Fruit fly (Drosophila melanogaster) whole organism, prepupa: Measurements from ENCODE around the gene Trc8.
A peak's percentile ranks its signal among the peaks of the same experiment; 100 is the strongest.

Source experiments
- Blimp-1 ChIP-seq: fragments of 200-800 bp; sonication (Bioruptor generic); optimal IDR thresholded peaks from 3 replicates; lab custom pipeline; 2017; ENCODE audit warnings: missing biosample characterization, missing genetic modification characterization, mild to moderate bottlenecking, moderate library complexity, missing genetic modification reagents
- CG10631 ChIP-seq: fragments of 200-800 bp; sonication (Bioruptor generic); optimal IDR thresholded peaks from 2 replicates; lab custom pipeline; 2016; ENCODE audit warnings: missing biosample characterization, missing genetic modification characterization
- CG10669 ChIP-seq: fragments of 200-800 bp; sonication (Bioruptor generic); optimal IDR thresholded peaks from 3 replicates; lab custom pipeline; 2018; ENCODE audit warnings: missing biosample characterization, mild to moderate bottlenecking, missing genetic modification characterization, moderate library complexity
- CG11294 ChIP-seq: fragments of 200-800 bp; sonication (Bioruptor generic); IDR thresholded peaks from 2 replicates; pipeline ENCODE4 v1.3.6; 2022; ENCODE audit warnings: missing biosample characterization, missing genetic modification characterization
- CG15336 ChIP-seq: fragments of 200-800 bp; sonication (Bioruptor generic); IDR thresholded peaks from 2 replicates; pipeline ENCODE4 v1.3.6; 2022; ENCODE audit warnings: missing biosample characterization, missing genetic modification characterization
- CG1621 ChIP-seq: fragments of 200-800 bp; sonication (Bioruptor generic); optimal IDR thresholded peaks from 3 replicates; lab custom pipeline; 2018; ENCODE audit warnings: missing biosample characterization, mild to moderate bottlenecking, missing genetic modification characterization
- CG16779 ChIP-seq: fragments of 200-800 bp; sonication (Bioruptor generic); optimal IDR thresholded peaks from 3 replicates; lab custom pipeline; 2017; ENCODE audit warnings: missing biosample characterization, mild to moderate bottlenecking, missing genetic modification characterization
- CG3032 ChIP-seq: fragments of 200-800 bp; optimal IDR thresholded peaks from 2 replicates; lab custom pipeline; 2019; ENCODE audit warnings: missing biosample characterization, mild to moderate bottlenecking, missing genetic modification characterization, moderate library complexity
- CG31627 ChIP-seq: fragments of 200-800 bp; sonication (Bioruptor generic); optimal IDR thresholded peaks from 3 replicates; lab custom pipeline; 2016; ENCODE audit warnings: missing biosample characterization, missing genetic modification characterization
- CG32006 ChIP-seq: fragments of 200-800 bp; sonication (Bioruptor generic); optimal IDR thresholded peaks from 3 replicates; lab custom pipeline; 2017; ENCODE audit warnings: missing biosample characterization, mild to moderate bottlenecking, missing genetic modification characterization
- CG3919 ChIP-seq: fragments of 200-800 bp; sonication (Bioruptor generic); optimal IDR thresholded peaks from 3 replicates; lab custom pipeline; 2016; ENCODE audit warnings: missing biosample characterization, missing genetic modification characterization
- CG4318 ChIP-seq: fragments of 200-800 bp; sonication (Bioruptor generic); optimal IDR thresholded peaks from 3 replicates; lab custom pipeline; 2017; ENCODE audit warnings: missing biosample characterization, mild to moderate bottlenecking, missing genetic modification characterization
- CG6163 ChIP-seq: fragments of 200-800 bp; sonication (Bioruptor generic); IDR thresholded peaks from 3 replicates; pipeline ENCODE4 v1.3.6; 2022; ENCODE audit warnings: missing biosample characterization, missing genetic modification characterization
- CG6808 ChIP-seq: fragments of 200-800 bp; sonication (Bioruptor generic); optimal IDR thresholded peaks from 3 replicates; lab custom pipeline; 2017; ENCODE audit warnings: missing biosample characterization, missing genetic modification characterization, mild to moderate bottlenecking, moderate library complexity, missing genetic modification reagents
- CG7368 ChIP-seq: fragments of 200-800 bp; sonication (Bioruptor generic); optimal IDR thresholded peaks from 3 replicates; lab custom pipeline; 2016; ENCODE audit warnings: missing biosample characterization, missing genetic modification characterization
- CG8119 ChIP-seq: fragments of 200-800 bp; sonication (Bioruptor generic); IDR thresholded peaks from 3 replicates; pipeline ENCODE4 v1.3.6; 2022; ENCODE audit warnings: missing biosample characterization, missing genetic modification characterization
- CG8319 ChIP-seq: fragments of 200-800 bp; sonication (Bioruptor generic); optimal IDR thresholded peaks from 3 replicates; lab custom pipeline; 2016; ENCODE audit warnings: missing biosample characterization, missing genetic modification characterization
- CG8632 ChIP-seq: fragments of 200-800 bp; sonication (Bioruptor generic); optimal IDR thresholded peaks from 3 replicates; lab custom pipeline; 2016; ENCODE audit warnings: missing biosample characterization, missing genetic modification characterization
- CG9139 ChIP-seq: fragments of 200-800 bp; sonication (Bioruptor generic); optimal IDR thresholded peaks from 3 replicates; lab custom pipeline; 2017; ENCODE audit warnings: missing biosample characterization, mild to moderate bottlenecking, missing genetic modification characterization
- Eip75B ChIP-seq: fragments of 200-800 bp; sonication (Bioruptor generic); optimal IDR thresholded peaks from 3 replicates; lab custom pipeline; 2016; ENCODE audit warnings: missing biosample characterization, missing genetic modification characterization
- Eip78C ChIP-seq: fragments of 200-800 bp; sonication (Bioruptor generic); peaks from one replicate; lab custom pipeline; 2016; ENCODE audit warnings: missing biosample characterization, missing genetic modification characterization
- Eip93F ChIP-seq: fragments of 200-800 bp; sonication (Bioruptor generic); optimal IDR thresholded peaks from 2 replicates; lab custom pipeline; 2016; ENCODE audit warnings: missing biosample characterization, mild to moderate bottlenecking, missing genetic modification characterization
- Ets21C ChIP-seq: fragments of 200-800 bp; sonication (Bioruptor generic); optimal IDR thresholded peaks from 3 replicates; lab custom pipeline; 2016; ENCODE audit warnings: missing biosample characterization, missing genetic modification characterization
- Gug ChIP-seq: fragments of 200-800 bp; sonication (Bioruptor generic); IDR thresholded peaks from 2 replicates; pipeline ENCODE4 v1.3.6; 2022; ENCODE audit warnings: missing biosample characterization, missing genetic modification characterization
- Hr38 ChIP-seq: sonication (Bioruptor generic); optimal IDR thresholded peaks from 2 replicates; lab custom pipeline; 2016; ENCODE audit warnings: missing biosample characterization, missing genetic modification characterization
- Hr39 ChIP-seq: fragments of 200-800 bp; sonication (Bioruptor generic); optimal IDR thresholded peaks from 2 replicates; lab custom pipeline; 2016; ENCODE audit warnings: missing biosample characterization, missing genetic modification characterization
- Hr4 ChIP-seq: fragments of 200-800 bp; sonication (Bioruptor generic); optimal IDR thresholded peaks from 3 replicates; lab custom pipeline; 2016; ENCODE audit warnings: missing biosample characterization, missing genetic modification characterization
- Met ChIP-seq: fragments of 200-800 bp; sonication (Bioruptor generic); optimal IDR thresholded peaks from 3 replicates; lab custom pipeline; 2016; ENCODE audit warnings: missing biosample characterization, missing genetic modification characterization
- OdsH ChIP-seq: fragments of 200-800 bp; sonication (Bioruptor generic); optimal IDR thresholded peaks from 3 replicates; lab custom pipeline; 2016; ENCODE audit warnings: missing biosample characterization, missing genetic modification characterization
- Sox102F ChIP-seq: fragments of 200-800 bp; sonication (Bioruptor generic); optimal IDR thresholded peaks from 2 replicates; lab custom pipeline; 2016; ENCODE audit warnings: missing biosample characterization, mild to moderate bottlenecking, missing genetic modification characterization
- Sox14 ChIP-seq: fragments of 200-800 bp; sonication (Bioruptor generic); optimal IDR thresholded peaks from 3 replicates; lab custom pipeline; 2016; ENCODE audit warnings: missing biosample characterization, missing genetic modification characterization
- achi ChIP-seq: fragments of 200-800 bp; sonication (Bioruptor generic); optimal IDR thresholded peaks from 3 replicates; lab custom pipeline; 2016; ENCODE audit warnings: missing biosample characterization, missing genetic modification characterization
- cyc ChIP-seq: fragments of 200-800 bp; sonication (Bioruptor generic); optimal IDR thresholded peaks from 3 replicates; lab custom pipeline; 2016; ENCODE audit warnings: missing biosample characterization, missing genetic modification characterization
- dac ChIP-seq: fragments of 200-800 bp; sonication (Bioruptor generic); optimal IDR thresholded peaks from 2 replicates; lab custom pipeline; 2017; ENCODE audit warnings: missing biosample characterization, mild to moderate bottlenecking, missing genetic modification characterization
- dsx ChIP-seq: fragments of 200-800 bp; optimal IDR thresholded peaks from 3 replicates; lab custom pipeline; 2019; ENCODE audit warnings: missing biosample characterization, mild to moderate bottlenecking, missing genetic modification characterization, moderate library complexity; ENCODE audit not compliant: poor library complexity, severe bottlenecking
- eg ChIP-seq: fragments of 200-800 bp; sonication (Bioruptor generic); IDR thresholded peaks from 3 replicates; pipeline ENCODE4 v1.3.6; 2022; ENCODE audit warnings: missing biosample characterization, missing genetic modification characterization
- fd85E ChIP-seq: fragments of 200-800 bp; sonication (Bioruptor generic); optimal IDR thresholded peaks from 3 replicates; lab custom pipeline; 2016; ENCODE audit warnings: missing biosample characterization, missing genetic modification characterization
- net ChIP-seq: fragments of 200-800 bp; sonication (Bioruptor generic); optimal IDR thresholded peaks from 3 replicates; lab custom pipeline; 2016; ENCODE audit warnings: missing biosample characterization, missing genetic modification characterization
- pdm3 ChIP-seq: fragments of 200-800 bp; sonication (Bioruptor generic); optimal IDR thresholded peaks from 3 replicates; lab custom pipeline; 2016; ENCODE audit warnings: missing biosample characterization, missing genetic modification characterization
- salr ChIP-seq, 2 experiments: fragments of 200-800 bp; sonication (Bioruptor generic); optimal IDR thresholded peaks; 3 replicates each; lab custom pipeline; 2016 to 2018; ENCODE audit warnings: missing biosample characterization in 2 of 2, missing genetic modification characterization in 2 of 2, mild to moderate bottlenecking in 1 of 2
- ss ChIP-seq, 2 experiments: fragments of 200-800 bp; sonication (Bioruptor generic); optimal IDR thresholded peaks; 2 replicates in 1 of 2; 3 replicates in 1 of 2; lab custom pipeline; 2017 to 2018; ENCODE audit warnings: mild to moderate bottlenecking in 2 of 2, missing biosample characterization in 2 of 2, missing genetic modification characterization in 2 of 2, moderate library complexity in 1 of 2

The Trc8 gene

DNA sequence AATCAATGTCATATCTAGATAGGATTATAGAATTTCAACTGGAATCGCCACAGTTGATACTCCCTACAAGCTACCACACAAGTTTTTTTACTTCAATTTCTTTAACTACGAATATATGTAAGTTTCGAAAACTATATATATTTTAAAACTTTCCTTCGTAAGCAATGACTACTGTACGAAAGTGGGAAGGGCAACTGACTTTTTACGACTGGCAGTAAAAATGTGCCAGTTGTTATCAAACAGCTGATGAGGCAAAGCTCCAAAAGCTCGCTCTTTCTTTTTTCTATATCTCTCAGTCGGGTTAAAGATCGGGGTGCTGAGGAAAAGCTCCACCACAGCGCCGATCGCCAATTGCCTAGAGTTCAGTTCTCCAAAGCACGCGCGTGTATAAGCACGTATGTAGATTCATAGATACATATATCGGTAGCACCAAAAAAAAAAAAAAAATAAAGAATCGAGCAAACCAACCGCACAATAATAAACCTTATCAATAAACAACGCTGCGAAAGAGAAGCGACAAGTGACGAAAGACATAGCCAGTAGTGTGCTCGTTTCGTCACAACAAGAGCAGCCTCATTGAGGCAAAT lies 24.6 kb downstream of the Trc8 start (continued):
- no peak for TF ChIP-seq salr (GFP tag; optimal IDR thresholded peaks at IDR 0.05; lab: Kevin White, UChicago)
- peak; percentile 51 for TF ChIP-seq CG9139 (GFP tag; lab: Kevin White, UChicago)
- TF ChIP-seq eg = peak; percentile 54
- TF ChIP-seq net = no peak
- TF ChIP-seq achi (GFP tag; lab: Kevin White, UChicago) = peak; percentile 47
- TF ChIP-seq CG11294 = peak; percentile 50; the same call in 1 of the 2 replicates
- TF ChIP-seq CG6808 = no peak
- TF ChIP-seq CG16779 (tag; lab: Kevin White, UChicago) = peak; percentile 18
- TF ChIP-seq CG6163 = peak; percentile 78
- TF ChIP-seq CG8632 (GFP tag; lab: Kevin White, UChicago) = peak; percentile 70
- peak; percentile 31 for TF ChIP-seq CG4318
- TF ChIP-seq Eip75B (GFP tag; lab: Kevin White, UChicago) = peak; percentile 32
- peak; percentile 44 for TF ChIP-seq Hr4
- peak; percentile 58 for TF ChIP-seq cyc (GFP tag; lab: Kevin White, UChicago)
- TF ChIP-seq CG7368 (GFP tag; lab: Kevin White, UChicago) = peak; percentile 8
- peak; percentile 79 for TF ChIP-seq Eip78C
- TF ChIP-seq CG10669 (GFP tag; lab: Kevin White, UChicago) = peak; percentile 42
- TF ChIP-seq Sox102F (GFP tag; lab: Kevin White, UChicago) = peak; percentile 66

- peak; percentile 12 for TF ChIP-seq pdm3 (GFP tag; lab: Kevin White, UChicago)
- TF ChIP-seq CG3032 (tag; lab: Kevin White, UChicago) = no peak
- TF ChIP-seq achi (GFP tag; lab: Kevin White, UChicago) = no peak
- TF ChIP-seq Hr38 = no peak
- TF ChIP-seq CG32006 (GFP tag; lab: Kevin White, UChicago) = peak; percentile 16
- no peak for TF ChIP-seq CG31627 (GFP tag; lab: Kevin White, UChicago)
- no peak for TF ChIP-seq CG9139 (GFP tag; lab: Kevin White, UChicago)
- no peak for TF ChIP-seq fd85E (GFP tag; lab: Kevin White, UChicago)
- peak; percentile 11 for TF ChIP-seq Hr39 (GFP tag; lab: Kevin White, UChicago)
- no peak for TF ChIP-seq Ets21C
- TF ChIP-seq ss (GFP tag; optimal IDR thresholded peaks at IDR 0.05; lab: Kevin White, UChicago) = no peak
- TF ChIP-seq cyc (GFP tag; lab: Kevin White, UChicago) = no peak
- TF ChIP-seq CG10631 (GFP tag; lab: Kevin White, UChicago) = no peak
- no peak for TF ChIP-seq Met (GFP tag; lab: Kevin White, UChicago)
- TF ChIP-seq CG15336 = no peak
- TF ChIP-seq CG1621 (tag; lab: Kevin White, UChicago) = no peak
- no peak for TF ChIP-seq Gug (GFP tag; lab: Robert Waterston, UW)
- no peak for TF ChIP-seq CG3919 (GFP tag; lab: Kevin White, UChicago)
- no peak for TF ChIP-seq dac (GFP tag; lab: Kevin White, UChicago)
- TF ChIP-seq Eip78C = peak; percentile 63
- TF ChIP-seq CG8632 (GFP tag; lab: Kevin White, UChicago) = no peak
- TF ChIP-seq Eip93F (GFP tag; lab: Kevin White, UChicago) = no peak
- no peak for TF ChIP-seq CG11294
- TF ChIP-seq Blimp-1 = no peak
- TF ChIP-seq CG8119 (GFP tag; lab: Robert Waterston, UW) = no peak
- no peak for TF ChIP-seq dsx (GFP tag; lab: Kevin White, UChicago)
- peak; percentile 6 for TF ChIP-seq OdsH
- peak; percentile 11 for TF ChIP-seq Sox14 (GFP tag; lab: Kevin White, UChicago)
- no peak for TF ChIP-seq CG8319 (GFP tag; lab: Kevin White, UChicago)
- TF ChIP-seq, all 60 proteins: peak for 6
These were observed 33.5 kb downstream of the Trc8 start for dm6 chr3R:29470122-29470521.
